Fruit fly (Drosophila melanogaster): ENCODE results near the gene CG6664.

Gene CG6664

dm6 chr3L:17035492-17035891 lies 19.5 kb upstream of the CG6664 start, which contains the start of gene beg:
TSS of gene beg (plus strand) at chr3L:17035668.
- TF ChIP-seq pzg (GFP tag; optimal IDR thresholded peaks at IDR 0.05) = peak; percentile 42
- TF ChIP-seq inv (GFP tag; IDR thresholded peaks at IDR 0.05; ENCODE audit: partially characterized antibody) = peak; percentile 24; the same call in 1 of the 2 replicates
- TF ChIP-seq CG14710 (tag; optimal IDR thresholded peaks at IDR 0.05) = peak; percentile 32
- peak; percentile 66 for TF ChIP-seq hbn (GFP tag; IDR thresholded peaks at IDR 0.05; ENCODE audit: partially characterized antibody)
- TF ChIP-seq gcm (GFP tag; optimal IDR thresholded peaks at IDR 0.05) = peak; percentile 63
- TF ChIP-seq CG13287 (GFP tag; IDR thresholded peaks at IDR 0.05; ENCODE audit: partially characterized antibody) = peak; percentile 86
- TF ChIP-seq CG1024 (GFP tag; IDR thresholded peaks at IDR 0.05) = no peak
- peak; percentile 36 for TF ChIP-seq MESR4 (GFP tag; optimal IDR thresholded peaks at IDR 0.05)
- TF ChIP-seq CG7963 (GFP tag; IDR thresholded peaks at IDR 0.05; ENCODE audit: partially characterized antibody) = peak; percentile 59
- TF ChIP-seq sna (GFP tag; IDR thresholded peaks at IDR 0.05; ENCODE audit: partially characterized antibody) = peak; percentile 78
- no peak for TF ChIP-seq Dek (tag; optimal IDR thresholded peaks at IDR 0.05)
- TF ChIP-seq Scr (GFP tag; IDR thresholded peaks at IDR 0.05; ENCODE audit: partially characterized antibody) = peak; percentile 68
- TF ChIP-seq Bgb (GFP tag; IDR thresholded peaks at IDR 0.05; ENCODE audit: partially characterized antibody) = peak; percentile 64
- TF ChIP-seq stwl (tag; optimal IDR thresholded peaks at IDR 0.05) = peak; percentile 20
- TF ChIP-seq MBD-R2 (GFP tag; IDR thresholded peaks at IDR 0.05) = peak; percentile 87
- TF ChIP-seq CG14860 (GFP tag; IDR thresholded peaks at IDR 0.05; ENCODE audit: partially characterized antibody) = peak; percentile 52; the same call in 2 of the 3 replicates
- 0 out of 3 replicates have a peak, but pooled peaks have one; percentile 61 for TF ChIP-seq hb (GFP tag; IDR thresholded peaks at IDR 0.05; ENCODE audit: partially characterized antibody)
- TF ChIP-seq chinmo (GFP tag; IDR thresholded peaks at IDR 0.05; ENCODE audit: partially characterized antibody) = 0 out of 4 replicates have a peak, but pooled peaks have one; percentile 54
- TF ChIP-seq Ets97D (GFP tag; optimal IDR thresholded peaks at IDR 0.05) = no peak
- TF ChIP-seq CG2712 (tag; optimal IDR thresholded peaks at IDR 0.05) = no peak
- TF ChIP-seq BEAF-32 (GFP tag; optimal IDR thresholded peaks at IDR 0.05) = peak; percentile 60
- peak in 1 of 2 experiments; percentile 17 for TF ChIP-seq Pdp1 (GFP tag; optimal IDR thresholded peaks at IDR 0.05)
- TF ChIP-seq CG34224 (GFP tag; IDR thresholded peaks at IDR 0.05; ENCODE audit: partially characterized antibody) = peak; percentile 93
- TF ChIP-seq Doc3 (GFP tag; IDR thresholded peaks at IDR 0.05; ENCODE audit: partially characterized antibody) = peak; percentile 65
- TF ChIP-seq Dll (GFP tag; IDR thresholded peaks at IDR 0.05; ENCODE audit: partially characterized antibody) = peak; percentile 79
- TF ChIP-seq al (GFP tag; IDR thresholded peaks at IDR 0.05) = no peak
- peak; percentile 83; the same call in 2 of the 3 replicates for TF ChIP-seq zen2 (GFP tag; IDR thresholded peaks at IDR 0.05; ENCODE audit: partially characterized antibody)
- TF ChIP-seq Jarid2 (GFP tag; optimal IDR thresholded peaks at IDR 0.05) = no peak
- TF ChIP-seq Dp (GFP tag; optimal IDR thresholded peaks at IDR 0.05) = peak; percentile 90
- peak; percentile 37; the same call in 1 of the 2 replicates for TF ChIP-seq CG2129 (GFP tag; IDR thresholded peaks at IDR 0.05; ENCODE audit: partially characterized antibody)
- no peak for TF ChIP-seq bcd (GFP tag; optimal IDR thresholded peaks at IDR 0.05)
- TF ChIP-seq scrt (GFP tag; optimal IDR thresholded peaks at IDR 0.05) = no peak
- TF ChIP-seq E2f1 (GFP tag; IDR thresholded peaks at IDR 0.05) = no peak
- TF ChIP-seq Opbp (GFP tag; IDR thresholded peaks at IDR 0.05; ENCODE audit: partially characterized antibody) = peak; percentile 73; the same call in 2 of the 3 replicates
- no peak for TF ChIP-seq CG12104 (GFP tag; optimal IDR thresholded peaks at IDR 0.05)
- TF ChIP-seq stc (GFP tag; IDR thresholded peaks at IDR 0.05) = no peak
- no peak for TF ChIP-seq CG43689 (GFP tag; IDR thresholded peaks at IDR 0.05)
- TF ChIP-seq Deaf1 (tag; optimal IDR thresholded peaks at IDR 0.05) = no peak
- TF ChIP-seq Hmr (GFP tag; optimal IDR thresholded peaks at IDR 0.05) = no peak
- no peak for TF ChIP-seq gsb (GFP tag; IDR thresholded peaks at IDR 0.05)
- no peak for TF ChIP-seq Antp (GFP tag; optimal IDR thresholded peaks at IDR 0.05)
- peak; percentile 69; the same call in 2 of the 3 replicates for TF ChIP-seq CG6791 (GFP tag; IDR thresholded peaks at IDR 0.05; ENCODE audit: partially characterized antibody)
- TF ChIP-seq vnd (GFP tag; IDR thresholded peaks at IDR 0.05; ENCODE audit: partially characterized antibody) = peak; percentile 49; the same call in 2 of the 3 replicates
- peak; percentile 79 for TF ChIP-seq bbx (GFP tag; IDR thresholded peaks at IDR 0.05; ENCODE audit: partially characterized antibody)
- TF ChIP-seq Sry-δ (GFP tag; optimal IDR thresholded peaks at IDR 0.05) = peak; percentile 34
- TF ChIP-seq ato (GFP tag; IDR thresholded peaks at IDR 0.05; ENCODE audit: partially characterized antibody) = peak; percentile 71
- TF ChIP-seq psq (GFP tag; optimal IDR thresholded peaks at IDR 0.05) = no peak
